Fruit fly (Drosophila melanogaster): Measurements from ENCODE around the gene CG15894.

dm6 chrX:6354163-6354562 lies 45.2 kb downstream of the CG15894 start:
- no peak for TF ChIP-seq CrebA (GFP tag; optimal IDR thresholded peaks at IDR 0.05; ENCODE audit: borderline replicate concordance)
- no peak for TF ChIP-seq fru (GFP tag; optimal IDR thresholded peaks at IDR 0.05)
- TF ChIP-seq Jra (GFP tag; optimal IDR thresholded peaks at IDR 0.05), result no peak
- no peak for TF ChIP-seq tai (GFP tag; optimal IDR thresholded peaks at IDR 0.05)
- TF ChIP-seq psq (GFP tag; optimal IDR thresholded peaks at IDR 0.05), result no peak
- TF ChIP-seq h (GFP tag; optimal IDR thresholded peaks at IDR 0.05), result no peak
- TF ChIP-seq Dfd (GFP tag; optimal IDR thresholded peaks at IDR 0.05), result no peak

Measured in whole organism, wandering third instar larva.